Worm (Caenorhabditis elegans) whole organism, early embryonic: Measurements from ENCODE around the gene T25E12.6.

ENCODE experiments used
- B0310.2 ChIP-seq: sonication (generic microtip); optimal IDR thresholded peaks from 2 replicates; lab custom pipeline; 2016; ENCODE audit warnings: mild to moderate bottlenecking, missing genetic modification characterization, missing compliant biosample characterization
- F13C5.2 ChIP-seq: sonication (generic microtip); optimal IDR thresholded peaks from 2 replicates; lab custom pipeline; 2017; ENCODE audit warnings: mild to moderate bottlenecking, missing genetic modification characterization, inconsistent platforms, missing compliant biosample characterization
- aly-1 ChIP-seq: sonication (generic microtip); optimal IDR thresholded peaks from 2 replicates; lab custom pipeline; 2016; ENCODE audit warnings: missing genetic modification characterization, missing compliant biosample characterization
- ama-1 ChIP-seq: fragments of 150-350 bp; optimal IDR thresholded peaks from 2 replicates; lab custom pipeline; 2014
- ceh-36 ChIP-seq: sonication (generic microtip); optimal IDR thresholded peaks from 2 replicates; lab custom pipeline; 2016; ENCODE audit warnings: missing genetic modification characterization, inconsistent platforms, missing compliant biosample characterization
- flt-1 ChIP-seq: fragments of 200-800 bp; sonication (Bioruptor generic); IDR thresholded peaks from 2 replicates; pipeline ENCODE4 v1.3.6; 2022; ENCODE audit warnings: missing genetic modification characterization, missing compliant biosample characterization
- hmg-4 ChIP-seq: fragments of 200-800 bp; sonication (Bioruptor generic); optimal IDR thresholded peaks from 2 replicates; lab custom pipeline; 2018; ENCODE audit warnings: mild to moderate bottlenecking, missing genetic modification characterization, missing compliant biosample characterization
- hnd-1 ChIP-seq: sonication (generic microtip); optimal IDR thresholded peaks from 2 replicates; lab custom pipeline; 2016; ENCODE audit warnings: missing genetic modification characterization, missing compliant biosample characterization
- pes-1 ChIP-seq: fragments of 200-800 bp; sonication (Bioruptor generic); IDR thresholded peaks from 2 replicates; pipeline ENCODE4 v1.3.6; 2022; ENCODE audit warnings: missing genetic modification reagents, missing genetic modification characterization, missing compliant biosample characterization
- scrt-1 ChIP-seq: fragments of 200-800 bp; sonication (Bioruptor generic); IDR thresholded peaks from 2 replicates; pipeline ENCODE4 v1.3.6; 2022; ENCODE audit warnings: missing genetic modification characterization, missing compliant biosample characterization
- sea-1 ChIP-seq: fragments of 200-800 bp; sonication (Bioruptor generic); conservative IDR thresholded peaks from 2 replicates; pipeline ENCODE4 v1.3.6; 2022; ENCODE audit warnings: missing genetic modification characterization, missing compliant biosample characterization
- tbx-11 ChIP-seq: fragments of 200-800 bp; sonication (Bioruptor generic); IDR thresholded peaks from 2 replicates; pipeline ENCODE4 v1.3.6; 2022; ENCODE audit warnings: missing genetic modification characterization, missing compliant biosample characterization
- tbx-37 ChIP-seq: fragments of 200-800 bp; sonication (Bioruptor generic); conservative IDR thresholded peaks from 2 replicates; pipeline ENCODE4 v1.3.6; 2022; ENCODE audit warnings: missing genetic modification reagents, missing genetic modification characterization, missing compliant biosample characterization
- tra-4 ChIP-seq: sonication (generic microtip); optimal IDR thresholded peaks from 2 replicates; lab custom pipeline; 2017; ENCODE audit warnings: missing genetic modification characterization, missing compliant biosample characterization

ce11 chrV:16695499-16695898, 46.7 kb upstream of the T25E12.6 start:
- TF ChIP-seq ama-1 (lab: Kevin White, UChicago) = no peak
- no peak for TF ChIP-seq scrt-1 (GFP tag; lab: Robert Waterston, UW)
- no peak for TF ChIP-seq hmg-4 (GFP tag; lab: Kevin White, UChicago)
- TF ChIP-seq F13C5.2 (tag; lab: Kevin White, UChicago) = no peak
- no peak for TF ChIP-seq ceh-36 (tag; lab: Kevin White, UChicago)
- no peak for TF ChIP-seq flt-1 (GFP tag; lab: Robert Waterston, UW)
- TF ChIP-seq B0310.2 (tag; lab: Kevin White, UChicago) = no peak
- no peak for TF ChIP-seq tbx-11 (GFP tag; lab: Robert Waterston, UW)
- no peak for TF ChIP-seq aly-1 (tag; lab: Kevin White, UChicago)
- TF ChIP-seq tbx-37 (GFP tag; lab: Robert Waterston, UW) = no peak
- no peak for TF ChIP-seq hnd-1
- no peak for TF ChIP-seq tra-4 (tag; lab: Kevin White, UChicago)
- TF ChIP-seq pes-1 (GFP tag; lab: Robert Waterston, UW) = no peak
- TF ChIP-seq sea-1 = no peak
